Worm (Caenorhabditis elegans) whole organism, L2 larva: ENCODE results near the gene cul-5.

Experiments used
- F13H6.1 ChIP-seq: sonication (generic microtip); optimal IDR thresholded peaks from 2 replicates; lab custom pipeline; 2016; ENCODE audit warnings: missing genetic modification characterization, missing compliant biosample characterization
- R02D3.7 ChIP-seq: fragments of 150-350 bp; optimal IDR thresholded peaks from 2 replicates; lab custom pipeline; 2014; ENCODE audit warnings: missing biosample characterization, missing genetic modification characterization
- Y55F3AM.14 ChIP-seq: fragments of 200-800 bp; sonication (Bioruptor generic); optimal IDR thresholded peaks from 2 replicates; lab custom pipeline; 2018; ENCODE audit warnings: mild to moderate bottlenecking, missing genetic modification characterization, missing compliant biosample characterization
- ZK546.5 ChIP-seq: sonication (generic microtip); optimal IDR thresholded peaks from 2 replicates; lab custom pipeline; 2017; ENCODE audit warnings: missing biosample characterization, missing genetic modification characterization
- alr-1 ChIP-seq: fragments of 150-350 bp; optimal IDR thresholded peaks from 2 replicates; lab custom pipeline; 2014; ENCODE audit warnings: missing biosample characterization, missing genetic modification characterization
- aly-2 ChIP-seq: fragments of 150-350 bp; optimal IDR thresholded peaks from 2 replicates; lab custom pipeline; 2014; ENCODE audit warnings: missing biosample characterization, missing genetic modification characterization
- blmp-1 ChIP-seq: sonication (generic microtip); optimal IDR thresholded peaks from 2 replicates; lab custom pipeline; 2017; ENCODE audit warnings: missing genetic modification characterization, mild to moderate bottlenecking, missing compliant biosample characterization, antibody characterized with exemption, moderate library complexity; ENCODE audit not compliant: insufficient read depth
- ceh-82 ChIP-seq: fragments of 150-350 bp; optimal IDR thresholded peaks from 2 replicates; lab custom pipeline; 2014; ENCODE audit warnings: missing biosample characterization, missing genetic modification characterization
- crh-2 ChIP-seq: sonication (generic microtip); optimal IDR thresholded peaks from 2 replicates; lab custom pipeline; 2017; ENCODE audit warnings: missing biosample characterization, missing genetic modification characterization
- dmd-4 ChIP-seq: sonication (generic microtip); optimal IDR thresholded peaks from 2 replicates; lab custom pipeline; 2017; ENCODE audit warnings: missing biosample characterization, missing genetic modification characterization
- egl-27 ChIP-seq: sonication (generic microtip); optimal IDR thresholded peaks from 3 replicates; lab custom pipeline; 2017; ENCODE audit warnings: missing biosample characterization, missing genetic modification reagents, missing genetic modification characterization
- elt-1 ChIP-seq: fragments of 150-350 bp; optimal IDR thresholded peaks from 2 replicates; lab custom pipeline; 2014; ENCODE audit warnings: missing biosample characterization, missing genetic modification characterization
- elt-3 ChIP-seq: sonication (generic microtip); optimal IDR thresholded peaks from 2 replicates; lab custom pipeline; 2017; ENCODE audit warnings: missing biosample characterization, missing genetic modification characterization
- fos-1 ChIP-seq: fragments of 150-350 bp; optimal IDR thresholded peaks from 2 replicates; lab custom pipeline; 2014; ENCODE audit warnings: missing biosample characterization, missing genetic modification characterization
- lin-11 ChIP-seq: fragments of 150-350 bp; sonication (generic microtip); optimal IDR thresholded peaks from 2 replicates; lab custom pipeline; 2014; ENCODE audit warnings: missing biosample characterization, missing genetic modification characterization, inconsistent platforms, mixed read lengths
- lin-13 ChIP-seq: fragments of 150-350 bp; optimal IDR thresholded peaks from 2 replicates; lab custom pipeline; 2014; ENCODE audit warnings: missing biosample characterization, missing genetic modification reagents, missing genetic modification characterization
- lin-39 ChIP-seq: fragments of 150-350 bp; optimal IDR thresholded peaks from 2 replicates; lab custom pipeline; 2014; ENCODE audit warnings: missing biosample characterization, missing genetic modification reagents, missing genetic modification characterization
- lsy-2 ChIP-seq, 2 experiments: fragments of 150-350 bp in 1 of 2; sonication (generic microtip) in 1 of 2; optimal IDR thresholded peaks; 2 replicates each; lab custom pipeline; 2014 to 2017; ENCODE audit warnings: missing biosample characterization in 2 of 2, missing genetic modification characterization in 2 of 2
- mab-5 ChIP-seq: fragments of 150-350 bp; optimal IDR thresholded peaks from 2 replicates; lab custom pipeline; 2014; ENCODE audit warnings: missing biosample characterization, missing genetic modification characterization
- mbf-1 ChIP-seq: sonication (generic microtip); optimal IDR thresholded peaks from 2 replicates; lab custom pipeline; 2017; ENCODE audit warnings: missing biosample characterization, missing genetic modification characterization
- mdl-1 ChIP-seq, 2 experiments: fragments of 150-350 bp in 1 of 2; sonication (generic microtip) in 1 of 2; optimal IDR thresholded peaks; 2 replicates each; lab custom pipeline; 2017; ENCODE audit warnings: missing biosample characterization in 2 of 2, missing genetic modification characterization in 2 of 2
- nhr-10 ChIP-seq: sonication (generic microtip); optimal IDR thresholded peaks from 2 replicates; lab custom pipeline; 2017; ENCODE audit warnings: missing biosample characterization, missing genetic modification characterization
- nhr-12 ChIP-seq: fragments of 150-350 bp; optimal IDR thresholded peaks from 2 replicates; lab custom pipeline; 2014; ENCODE audit warnings: missing biosample characterization, missing genetic modification characterization
- nhr-129 ChIP-seq: fragments of 150-350 bp; optimal IDR thresholded peaks from 2 replicates; lab custom pipeline; 2014; ENCODE audit warnings: missing biosample characterization, missing genetic modification characterization
- nhr-21 ChIP-seq: fragments of 150-350 bp; optimal IDR thresholded peaks from 2 replicates; lab custom pipeline; 2014; ENCODE audit warnings: missing biosample characterization, missing genetic modification characterization
- nhr-237 ChIP-seq: fragments of 150-350 bp; optimal IDR thresholded peaks from 2 replicates; lab custom pipeline; 2014; ENCODE audit warnings: missing biosample characterization, missing genetic modification characterization
- nhr-6 ChIP-seq: fragments of 150-350 bp; optimal IDR thresholded peaks from 2 replicates; lab custom pipeline; 2014; ENCODE audit warnings: missing biosample characterization, missing genetic modification characterization
- peb-1 ChIP-seq: fragments of 150-350 bp; optimal IDR thresholded peaks from 2 replicates; lab custom pipeline; 2014; ENCODE audit warnings: missing biosample characterization, missing genetic modification characterization
- sem-4 ChIP-seq: fragments of 150-350 bp; optimal IDR thresholded peaks from 2 replicates; lab custom pipeline; 2014; ENCODE audit warnings: missing biosample characterization, missing genetic modification reagents, missing genetic modification characterization
- skn-1 ChIP-seq: sonication (generic microtip); optimal IDR thresholded peaks from 2 replicates; lab custom pipeline; 2017; ENCODE audit warnings: missing biosample characterization, missing genetic modification characterization
- sma-9 ChIP-seq, 2 experiments: fragments of 150-350 bp in 1 of 2; sonication (generic microtip) in 1 of 2; optimal IDR thresholded peaks; 2 replicates each; lab custom pipeline; 2014 to 2016; ENCODE audit warnings: missing genetic modification characterization in 2 of 2, mild to moderate bottlenecking in 1 of 2, missing biosample characterization in 1 of 2, missing compliant biosample characterization in 1 of 2, missing genetic modification reagents in 1 of 2, moderate library complexity in 1 of 2
- snpc-4 ChIP-seq: fragments of 150-350 bp; optimal IDR thresholded peaks from 2 replicates; lab custom pipeline; 2014; ENCODE audit warnings: missing biosample characterization, missing genetic modification characterization
- unc-39 ChIP-seq: fragments of 150-350 bp; optimal IDR thresholded peaks from 2 replicates; lab custom pipeline; 2014; ENCODE audit warnings: missing biosample characterization, missing genetic modification characterization
- unc-55 ChIP-seq: fragments of 150-350 bp; sonication (generic microtip); optimal IDR thresholded peaks from 3 replicates; lab custom pipeline; 2014; ENCODE audit warnings: missing biosample characterization, missing genetic modification reagents, missing genetic modification characterization
- unc-62 ChIP-seq: fragments of 150-350 bp; optimal IDR thresholded peaks from 2 replicates; lab custom pipeline; 2014; ENCODE audit warnings: missing biosample characterization, missing genetic modification reagents, missing genetic modification characterization
- ztf-1 ChIP-seq: fragments of 200-800 bp; sonication (Bioruptor generic); conservative IDR thresholded peaks from 2 replicates; pipeline ENCODE4 v1.3.6; 2022; ENCODE audit warnings: missing genetic modification characterization, missing compliant biosample characterization
- ztf-11 ChIP-seq: sonication (generic microtip); optimal IDR thresholded peaks from 2 replicates; lab custom pipeline; 2017; ENCODE audit warnings: missing biosample characterization, missing genetic modification characterization
- ztf-4 ChIP-seq: fragments of 150-350 bp; optimal IDR thresholded peaks from 2 replicates; lab custom pipeline; 2014; ENCODE audit warnings: missing biosample characterization, missing genetic modification characterization

cul-5 gene

ce11 chrV:10182984-10183383 is 3.6 kb downstream of the cul-5 start, which contains the start of gene ZK856.4:
ZK856.4 (plus strand) TSS chrV:10183284.
- TF ChIP-seq nhr-12 (tag; lab: Kevin White, UChicago) (no peak), crh-2 (tag; lab: Kevin White, UChicago) (no peak), snpc-4 (tag; lab: Kevin White, UChicago) (no peak), elt-1 (tag; lab: Kevin White, UChicago) (no peak), nhr-129 (no peak), ceh-82 (tag; lab: Kevin White, UChicago) (no peak), ztf-4 (tag; lab: Kevin White, UChicago) (no peak), sma-9 (GFP tag; optimal IDR thresholded peaks at IDR 0.05; lab: Kevin White, UChicago) (no peak), sma-9 (tag; optimal IDR thresholded peaks at IDR 0.05; lab: Kevin White, UChicago) (no peak), ZK546.5 (tag; lab: Kevin White, UChicago) (no peak), lin-13 (GFP tag; lab: Kevin White, UChicago) (no peak), mdl-1 (tag; optimal IDR thresholded peaks at IDR 0.05; lab: Kevin White, UChicago) (no peak), F13H6.1 (tag; lab: Kevin White, UChicago) (no peak), nhr-21 (no peak), nhr-237 (tag; lab: Kevin White, UChicago) (no peak), lin-11 (tag; lab: Kevin White, UChicago) (no peak), R02D3.7 (tag; lab: Kevin White, UChicago) (no peak)
- TF ChIP-seq, all 48 proteins: peak for 0

ce11 chrV:10183810-10184209 is 4.5 kb downstream of the cul-5 start:
- no peak for TF ChIP-seq crh-2 (tag; lab: Kevin White, UChicago)
- TF ChIP-seq nhr-237 (tag; lab: Kevin White, UChicago) = no peak
- no peak for TF ChIP-seq mab-5
- no peak for TF ChIP-seq nhr-21
- no peak for TF ChIP-seq ztf-1
- TF ChIP-seq unc-55 = no peak
- TF ChIP-seq sem-4 (tag; lab: Kevin White, UChicago) = no peak
- no peak for TF ChIP-seq skn-1
- no peak for TF ChIP-seq dmd-4
- TF ChIP-seq sma-9 (GFP tag; optimal IDR thresholded peaks at IDR 0.05; lab: Kevin White, UChicago) = no peak
- no peak for TF ChIP-seq sma-9 (tag; optimal IDR thresholded peaks at IDR 0.05; lab: Kevin White, UChicago)
- no peak for TF ChIP-seq nhr-6 (tag; lab: Kevin White, UChicago)
- TF ChIP-seq mdl-1 (tag; optimal IDR thresholded peaks at IDR 0.05; lab: Kevin White, UChicago) = no peak
- TF ChIP-seq unc-62 (GFP tag; lab: Kevin White, UChicago) = no peak
- TF ChIP-seq lsy-2 (tag; optimal IDR thresholded peaks at IDR 0.05; lab: Kevin White, UChicago) = no peak
- TF ChIP-seq snpc-4 (tag; lab: Kevin White, UChicago) = no peak
- TF ChIP-seq elt-1 (tag; lab: Kevin White, UChicago) = no peak
- TF ChIP-seq ceh-82 (tag; lab: Kevin White, UChicago) = no peak
- no peak for TF ChIP-seq ztf-11
- TF ChIP-seq lin-39 (tag; lab: Kevin White, UChicago) = no peak
- TF ChIP-seq, all 48 proteins: peak for 0

- TF ChIP-seq Y55F3AM.14 (GFP tag; lab: Kevin White, UChicago) = no peak
- TF ChIP-seq lin-39 (tag; lab: Kevin White, UChicago) = no peak
- no peak for TF ChIP-seq mdl-1 (tag; optimal IDR thresholded peaks at IDR 0.05; lab: Kevin White, UChicago)
- TF ChIP-seq aly-2 (tag; lab: Kevin White, UChicago) = no peak
- TF ChIP-seq R02D3.7 (tag; lab: Kevin White, UChicago) = no peak
- TF ChIP-seq sem-4 (tag; lab: Kevin White, UChicago) = no peak
- no peak for TF ChIP-seq lsy-2 (tag; optimal IDR thresholded peaks at IDR 0.05; lab: Kevin White, UChicago)
- no peak for TF ChIP-seq ZK546.5 (tag; lab: Kevin White, UChicago)
- no peak for TF ChIP-seq nhr-129
- no peak for TF ChIP-seq sma-9 (GFP tag; optimal IDR thresholded peaks at IDR 0.05; lab: Kevin White, UChicago)
- TF ChIP-seq sma-9 (tag; optimal IDR thresholded peaks at IDR 0.05; lab: Kevin White, UChicago) = no peak
- TF ChIP-seq, all 48 proteins: peak for 0
Measured at ce11 chrV:10185719-10186118, 6.4 kb downstream of the cul-5 start, which contains the start of gene ZK856.18. ZK856.18 (minus strand) TSS chrV:10186007.

- TF ChIP-seq alr-1 (tag; lab: Kevin White, UChicago) (no peak), mdl-1 (tag; optimal IDR thresholded peaks at IDR 0.05; lab: Kevin White, UChicago) (peak in 1 of 2 experiments; percentile 36), blmp-1 (tag; lab: Kevin White, UChicago) (no peak), crh-2 (tag; lab: Kevin White, UChicago) (peak; percentile 61), elt-3 (tag; lab: Kevin White, UChicago) (no peak), nhr-10 (tag; lab: Kevin White, UChicago) (no peak), nhr-129 (no peak), ZK546.5 (tag; lab: Kevin White, UChicago) (no peak), nhr-12 (tag; lab: Kevin White, UChicago) (no peak), mbf-1 (tag; lab: Kevin White, UChicago) (no peak), lin-13 (GFP tag; lab: Kevin White, UChicago) (no peak), peb-1 (no peak), egl-27 (tag; lab: Kevin White, UChicago) (no peak), sma-9 (GFP tag; optimal IDR thresholded peaks at IDR 0.05; lab: Kevin White, UChicago) (peak; percentile 68), sma-9 (tag; optimal IDR thresholded peaks at IDR 0.05; lab: Kevin White, UChicago) (no peak), F13H6.1 (tag; lab: Kevin White, UChicago) (no peak), unc-39 (tag; lab: Kevin White, UChicago) (no peak), lin-11 (tag; lab: Kevin White, UChicago) (no peak), sem-4 (tag; lab: Kevin White, UChicago) (no peak), lsy-2 (tag; optimal IDR thresholded peaks at IDR 0.05; lab: Kevin White, UChicago) (no peak), nhr-237 (tag; lab: Kevin White, UChicago) (no peak), aly-2 (tag; lab: Kevin White, UChicago) (no peak), fos-1 (tag; lab: Kevin White, UChicago) (peak; percentile 71), lin-39 (tag; lab: Kevin White, UChicago) (no peak), nhr-21 (no peak)
Measured at ce11 chrV:10190081-10190556, 10.8 kb downstream of the cul-5 start, which contains the start of gene ZK856.5. ZK856.5 (minus strand) TSS chrV:10190131.
